Fruit fly (Drosophila melanogaster) S2 (cell line): Measurements from ENCODE around the gene CG7632.

Experiments
- CG8478 ChIP-seq: fragments of >200 bp; optimal IDR thresholded peaks from 2 replicates; lab custom pipeline; 2018
- CTCF ChIP-seq, 2 experiments: fragments of >200 bp; optimal IDR thresholded peaks; 2 replicates each; lab custom pipeline; 2018

Gene CG7632

DNA sequence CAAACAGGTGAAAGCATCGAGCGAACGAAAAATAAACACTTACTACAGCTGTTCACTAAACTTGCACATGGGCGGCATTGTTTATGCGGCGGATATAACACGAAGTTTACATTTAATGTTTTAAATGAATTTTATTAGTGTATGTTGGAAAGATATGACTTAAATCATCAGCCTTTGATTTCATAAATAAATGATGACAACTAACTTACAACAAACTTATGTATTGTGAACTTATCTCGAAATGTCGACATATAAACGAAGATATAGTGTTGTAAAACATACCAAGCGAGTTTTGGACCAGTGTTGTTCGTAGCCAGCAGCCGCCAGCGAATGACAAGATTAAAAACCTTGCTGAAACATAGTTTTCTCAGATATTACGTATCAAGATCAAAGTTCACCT is at the start of gene CG7632, which contains the start of gene CG11309:
TSS of gene CG7632 (plus strand) at position 298 of the 400 bp plus-strand sequence.
TSS of gene CG11309 (minus strand) at position 259 of the 400 bp plus-strand sequence.
- TF ChIP-seq CTCF (optimal IDR thresholded peaks at IDR 0.05; lab: Kevin White, UChicago), result no peak
- TF ChIP-seq CG8478 (lab: Kevin White, UChicago), result no peak

DNA sequence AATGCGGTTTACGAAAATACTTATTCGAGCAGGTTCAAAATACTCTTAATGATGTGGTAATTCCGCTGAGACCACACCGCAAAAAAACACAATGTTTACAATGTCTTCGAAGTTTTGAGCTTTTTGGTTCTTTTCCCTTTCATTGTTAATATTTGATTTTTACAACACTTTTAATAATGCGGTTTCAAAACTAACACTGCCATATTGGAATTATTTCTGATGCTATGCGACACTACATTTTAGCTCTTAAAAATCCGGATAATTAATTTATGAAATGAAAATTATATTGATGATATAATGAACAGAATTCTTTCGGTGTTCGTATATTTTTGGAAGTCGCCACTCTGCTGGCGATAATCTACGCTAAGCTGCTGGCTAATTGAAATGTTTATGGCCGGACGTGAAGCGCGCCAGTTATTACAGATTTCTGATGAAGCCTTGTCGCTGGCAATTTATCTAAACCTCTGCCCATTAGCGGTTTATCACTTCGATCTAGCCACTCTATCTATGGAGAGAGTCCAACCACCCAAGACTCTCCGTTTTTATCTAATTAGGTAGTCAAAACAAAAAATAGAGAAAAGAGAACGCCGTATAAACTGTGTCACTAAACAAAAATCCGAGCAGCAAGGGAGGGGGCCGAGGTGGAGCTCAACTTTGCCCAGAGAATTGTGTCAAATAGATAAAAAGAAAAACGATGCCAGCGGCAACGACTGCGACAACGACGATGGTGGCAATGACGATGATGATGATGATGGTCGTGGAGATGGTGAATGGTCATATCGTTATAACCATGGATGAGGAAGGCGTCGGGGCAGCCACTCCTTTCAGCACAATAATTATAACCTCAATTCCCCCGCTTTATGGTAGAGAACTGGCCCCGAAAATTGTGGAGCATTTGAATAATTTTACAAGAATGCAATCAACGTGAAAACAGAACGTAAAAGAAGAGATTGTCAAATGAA is 48.2 kb upstream of the CG7632 start:
- no peak for TF ChIP-seq CTCF (optimal IDR thresholded peaks at IDR 0.05; lab: Kevin White, UChicago)

DNA sequence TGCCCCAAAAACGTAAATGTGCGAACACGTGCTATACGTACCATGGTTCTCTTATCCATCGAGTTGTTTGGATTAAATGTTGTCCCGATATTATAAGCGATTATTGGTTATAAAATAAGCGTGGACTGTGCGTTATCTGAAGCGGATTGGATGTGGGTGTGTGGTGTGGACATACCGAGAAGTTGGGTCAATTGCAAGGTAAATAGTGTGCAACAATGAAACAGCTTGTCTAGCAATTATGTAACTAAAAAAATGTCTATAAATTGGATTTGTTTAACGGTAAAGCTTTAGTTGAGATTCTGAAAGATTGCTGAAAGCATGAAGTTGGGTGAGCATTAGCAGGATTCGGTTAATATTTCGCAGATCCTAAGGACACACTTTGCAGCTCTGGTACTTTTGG is 46.8 kb upstream of the CG7632 start, which contains the start of gene CG43218:
TSS of gene CG43218 (plus strand) at position 290 of the 400 bp plus-strand sequence.
- TF ChIP-seq CTCF (optimal IDR thresholded peaks at IDR 0.05; lab: Kevin White, UChicago) (no peak), CG8478 (lab: Kevin White, UChicago) (no peak)

DNA sequence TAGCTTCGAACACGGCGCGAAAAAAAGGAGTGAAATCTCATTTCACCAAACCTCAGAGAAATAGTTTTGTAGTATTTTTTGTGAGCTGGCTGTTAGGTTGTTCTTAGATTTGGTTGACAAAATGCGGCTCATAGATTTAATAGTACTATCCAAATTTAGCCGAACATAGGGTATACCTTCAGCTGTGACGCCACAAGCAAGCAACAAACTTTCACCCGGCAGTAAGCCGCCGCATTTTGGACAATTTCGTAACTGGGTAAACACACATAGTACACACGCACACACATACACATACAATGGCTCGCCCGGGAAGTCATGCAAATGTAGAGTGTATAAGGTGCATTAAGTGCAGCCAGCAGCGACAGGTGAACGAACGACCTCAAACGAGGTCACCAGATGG is 45.2 kb upstream of the CG7632 start:
- TF ChIP-seq CTCF (optimal IDR thresholded peaks at IDR 0.05; lab: Kevin White, UChicago), result no peak

DNA sequence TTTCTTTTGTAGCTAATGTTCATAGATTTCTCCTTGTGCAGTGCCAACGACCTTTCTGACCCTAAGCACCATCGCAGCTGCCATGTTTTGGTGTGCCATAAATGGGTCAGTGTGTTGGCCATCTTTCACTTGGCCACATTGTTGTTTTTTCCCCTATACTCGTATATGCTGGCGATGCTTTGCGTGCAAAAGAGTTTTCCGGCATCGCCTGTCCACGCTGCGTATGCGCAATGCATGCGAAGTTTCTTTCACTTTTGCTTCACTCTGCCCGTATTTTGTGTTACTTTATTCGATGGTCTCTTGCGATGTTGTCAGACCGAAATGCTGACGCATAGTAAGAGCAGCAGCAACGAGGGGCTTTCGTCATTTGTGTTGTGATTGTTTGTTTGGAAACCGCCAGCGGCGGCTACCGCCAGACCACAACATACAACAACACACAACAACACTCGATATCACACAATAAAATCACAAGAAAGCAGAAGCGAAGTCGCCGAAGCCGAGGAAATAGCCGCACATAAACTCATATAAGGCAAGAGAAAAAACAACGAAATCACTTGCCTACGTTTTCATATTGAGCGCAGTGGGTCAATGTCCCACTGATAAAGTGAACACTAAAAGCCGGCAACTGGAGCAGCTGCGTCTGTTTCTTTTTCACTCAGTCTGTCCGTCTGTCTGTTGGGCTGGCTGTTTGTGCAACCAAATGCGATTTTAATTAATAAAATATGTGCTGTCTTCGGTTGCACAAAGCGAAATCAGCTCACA is 42.9 kb upstream of the CG7632 start:
- no peak for TF ChIP-seq CG8478 (lab: Kevin White, UChicago)
- TF ChIP-seq CTCF (optimal IDR thresholded peaks at IDR 0.05; lab: Kevin White, UChicago), result no peak

- no peak for TF ChIP-seq CG8478 (lab: Kevin White, UChicago)
- TF ChIP-seq CTCF (optimal IDR thresholded peaks at IDR 0.05; lab: Kevin White, UChicago), result peak in 1 of 2 experiments; percentile 30
Observed at dm6 chr3L:21262426-21262825, 42.1 kb upstream of the CG7632 start.

- no peak for TF ChIP-seq CG8478 (lab: Kevin White, UChicago)
Observed at dm6 chr3L:21266101-21266656, 38.3 kb upstream of the CG7632 start.

DNA sequence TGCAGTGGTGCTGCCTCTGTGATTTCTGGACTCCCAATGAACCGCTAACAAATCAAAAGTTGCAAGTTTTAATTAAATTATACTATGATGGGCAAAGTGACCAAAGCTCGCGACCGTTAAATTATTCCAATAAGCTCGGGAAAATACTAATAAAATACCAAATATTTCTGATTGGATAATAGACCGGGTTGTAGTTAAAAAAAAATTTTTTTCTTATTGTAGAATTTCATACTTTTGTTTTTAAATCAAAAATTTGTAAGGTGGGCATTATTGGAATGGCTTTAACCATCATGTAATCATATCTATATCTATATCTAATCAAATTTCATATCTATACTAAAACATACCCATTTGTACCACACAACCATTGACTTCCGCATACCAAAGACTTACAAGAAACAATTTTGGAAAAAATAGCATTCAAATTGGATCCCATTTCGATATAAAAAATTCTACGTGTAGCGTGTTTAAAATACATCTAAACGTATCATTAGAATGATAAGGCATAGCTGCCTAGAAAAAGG is 36.6 kb upstream of the CG7632 start, which contains the start of gene CG9391:
TSS of gene CG9391 (minus strand) at position 474 of the 524 bp plus-strand sequence.
- no peak for TF ChIP-seq CG8478 (lab: Kevin White, UChicago)
- TF ChIP-seq CTCF (optimal IDR thresholded peaks at IDR 0.05; lab: Kevin White, UChicago), result no peak

DNA sequence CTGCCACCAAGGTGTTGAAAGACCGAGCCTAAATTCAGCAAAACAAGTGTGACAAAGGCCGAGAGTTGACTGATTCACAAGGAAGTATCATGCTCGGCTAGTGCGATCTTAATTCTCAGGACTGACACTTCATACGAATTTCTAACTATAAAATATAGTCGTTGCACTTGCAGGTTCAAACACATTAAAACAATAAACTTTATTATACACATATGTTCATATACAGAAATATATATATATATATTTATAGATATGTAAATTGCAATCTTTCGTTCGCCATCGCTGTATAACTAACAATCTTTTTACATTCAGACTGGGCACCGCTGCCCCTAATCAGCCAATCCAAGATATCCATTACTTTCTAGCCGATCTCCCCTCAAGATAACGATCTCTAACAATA is 34.0 kb upstream of the CG7632 start, which contains the start of gene CG9389:
TSS of gene CG9389 (minus strand) at position 101 of the 400 bp plus-strand sequence.
- TF ChIP-seq CTCF (optimal IDR thresholded peaks at IDR 0.05; lab: Kevin White, UChicago) (no peak), CG8478 (lab: Kevin White, UChicago) (no peak)

- no peak for TF ChIP-seq CG8478 (lab: Kevin White, UChicago)
- TF ChIP-seq CTCF (optimal IDR thresholded peaks at IDR 0.05; lab: Kevin White, UChicago), result no peak
Observed at dm6 chr3L:21273504-21273903, 31.0 kb upstream of the CG7632 start.

DNA sequence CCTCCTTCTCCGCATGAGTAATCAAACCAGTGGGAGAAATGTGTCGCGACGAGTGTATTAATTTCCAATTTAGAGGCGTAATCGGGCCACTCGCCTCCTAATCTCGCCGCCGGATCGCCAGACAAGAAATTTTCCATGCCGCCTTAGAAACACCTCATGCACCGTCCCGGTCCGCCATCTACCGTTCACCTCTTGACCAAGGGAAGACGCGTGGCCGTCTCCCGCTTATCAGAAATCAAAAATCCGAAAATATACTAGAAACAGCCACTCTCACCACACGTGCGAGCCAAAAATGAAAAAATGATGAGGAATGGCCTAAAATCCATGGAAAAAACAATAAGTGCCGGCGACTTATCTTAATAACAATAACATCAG is 28.6 kb upstream of the CG7632 start:
- TF ChIP-seq CG8478 (lab: Kevin White, UChicago), result no peak
- peak; percentile 21 to 29 for TF ChIP-seq CTCF (optimal IDR thresholded peaks at IDR 0.05; lab: Kevin White, UChicago)

- TF ChIP-seq CTCF (optimal IDR thresholded peaks at IDR 0.05; lab: Kevin White, UChicago) (no peak), CG8478 (lab: Kevin White, UChicago) (no peak)
Observed at dm6 chr3L:21276296-21277257, 27.9 kb upstream of the CG7632 start.

DNA sequence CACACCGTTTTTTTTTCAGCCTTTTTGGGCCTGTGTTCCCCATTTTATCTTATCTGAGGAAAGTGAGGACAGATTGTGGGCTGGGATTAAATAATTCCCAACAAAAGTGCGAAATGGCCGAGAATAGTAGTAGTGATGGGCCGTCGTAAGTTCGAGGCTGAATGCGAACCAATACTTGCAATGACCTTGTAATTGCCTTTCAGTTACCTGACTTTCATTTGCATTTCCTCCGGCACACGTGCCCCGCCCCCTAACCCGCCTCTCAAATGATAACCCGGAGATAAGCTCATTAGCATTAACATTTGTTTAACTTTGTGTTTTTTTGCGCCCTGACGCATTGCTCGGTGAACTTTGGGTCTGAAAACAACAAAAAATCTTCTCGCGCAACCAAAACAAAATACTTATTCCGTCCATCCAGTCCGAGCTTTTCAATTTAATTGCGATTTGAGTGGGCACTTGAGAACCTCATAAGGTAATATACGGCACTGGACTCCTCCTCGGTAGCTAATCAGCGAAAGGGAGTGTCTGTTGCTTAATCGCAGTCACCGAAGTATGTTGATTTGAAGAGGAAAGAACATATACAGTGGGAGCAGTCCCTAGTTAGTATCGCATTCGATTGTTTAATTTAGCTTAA is 26.5 kb upstream of the CG7632 start:
- no peak for TF ChIP-seq CG8478 (lab: Kevin White, UChicago)
